Fruit fly (Drosophila melanogaster) whole organism, pupa: ENCODE measurements around the gene Nagk.

ENCODE experiments used
- CG10348 ChIP-seq: fragments of 200-800 bp; sonication (Bioruptor generic); IDR thresholded peaks from 2 replicates; pipeline ENCODE4 v1.3.6; 2022; ENCODE audit warnings: missing biosample characterization, missing genetic modification characterization
- CG12605 ChIP-seq: fragments of 200-800 bp; sonication (Bioruptor generic); IDR thresholded peaks from 2 replicates; pipeline ENCODE4 v1.3.6; 2022; ENCODE audit warnings: missing biosample characterization, missing genetic modification characterization
- CG13204 ChIP-seq: fragments of 200-800 bp; sonication (Bioruptor generic); optimal IDR thresholded peaks from 2 replicates; lab custom pipeline; 2018; ENCODE audit warnings: missing biosample characterization, mild to moderate bottlenecking, missing genetic modification characterization, moderate library complexity
- CG14655 ChIP-seq: fragments of 200-800 bp; sonication (Bioruptor generic); optimal IDR thresholded peaks from 3 replicates; lab custom pipeline; 2017; ENCODE audit warnings: mild to moderate bottlenecking, missing biosample characterization, missing genetic modification reagents, missing genetic modification characterization
- CG15710 ChIP-seq: fragments of 200-800 bp; sonication (Bioruptor generic); optimal IDR thresholded peaks from 2 replicates; lab custom pipeline; 2018; ENCODE audit warnings: missing biosample characterization, mild to moderate bottlenecking, missing genetic modification characterization, moderate library complexity
- CG17806 ChIP-seq: fragments of 200-800 bp; sonication (Bioruptor generic); optimal IDR thresholded peaks from 2 replicates; lab custom pipeline; 2018; ENCODE audit warnings: missing biosample characterization, mild to moderate bottlenecking, missing genetic modification characterization, moderate library complexity
- CG32121 ChIP-seq: fragments of 200-800 bp; sonication (Bioruptor generic); IDR thresholded peaks from 2 replicates; pipeline ENCODE4 v1.3.6; 2022; ENCODE audit warnings: missing biosample characterization, missing genetic modification characterization
- CG34367 ChIP-seq: fragments of 200-800 bp; sonication (Bioruptor generic); optimal IDR thresholded peaks from 2 replicates; lab custom pipeline; 2018; ENCODE audit warnings: missing biosample characterization, mild to moderate bottlenecking, missing genetic modification characterization
- CG4496 ChIP-seq: fragments of 200-800 bp; sonication (Bioruptor generic); IDR thresholded peaks from 3 replicates; pipeline ENCODE4 v1.3.6; 2022; ENCODE audit warnings: missing biosample characterization, missing genetic modification characterization
- CG8159 ChIP-seq: fragments of 200-800 bp; sonication (Bioruptor generic); optimal IDR thresholded peaks from 3 replicates; lab custom pipeline; 2018; ENCODE audit warnings: missing biosample characterization, mild to moderate bottlenecking, missing genetic modification characterization, moderate library complexity
- CG8301 ChIP-seq: fragments of 200-800 bp; sonication (Bioruptor generic); optimal IDR thresholded peaks from 2 replicates; lab custom pipeline; 2018; ENCODE audit warnings: missing biosample characterization, mild to moderate bottlenecking, missing genetic modification characterization
- CG9948 ChIP-seq: fragments of 200-800 bp; sonication (Bioruptor generic); optimal IDR thresholded peaks from 2 replicates; lab custom pipeline; 2018; ENCODE audit warnings: missing biosample characterization, mild to moderate bottlenecking, missing genetic modification characterization, moderate library complexity
- D1 ChIP-seq: fragments of 200-800 bp; sonication (Bioruptor generic); optimal IDR thresholded peaks from 2 replicates; lab custom pipeline; 2018; ENCODE audit warnings: missing biosample characterization, mild to moderate bottlenecking, missing genetic modification characterization, moderate library complexity
- EcR ChIP-seq: fragments of 200-800 bp; sonication (Bioruptor generic); optimal IDR thresholded peaks from 3 replicates; lab custom pipeline; 2019; ENCODE audit warnings: missing biosample characterization, missing genetic modification characterization, mild to moderate bottlenecking, moderate library complexity, missing genetic modification reagents
- Ets98B ChIP-seq: fragments of 200-800 bp; sonication (Bioruptor generic); IDR thresholded peaks from 2 replicates; pipeline ENCODE4 v1.3.6; 2022; ENCODE audit warnings: missing biosample characterization, missing genetic modification characterization
- Pif1A ChIP-seq: fragments of 200-800 bp; sonication (Bioruptor generic); optimal IDR thresholded peaks from 3 replicates; lab custom pipeline; 2016; ENCODE audit warnings: missing biosample characterization, missing genetic modification characterization
- Pif1B ChIP-seq: fragments of 200-800 bp; sonication (Bioruptor generic); optimal IDR thresholded peaks from 3 replicates; lab custom pipeline; 2016; ENCODE audit warnings: missing biosample characterization, missing genetic modification characterization
- Snoo ChIP-seq: fragments of 200-800 bp; sonication (Bioruptor generic); optimal IDR thresholded peaks from 3 replicates; lab custom pipeline; 2017; ENCODE audit warnings: missing biosample characterization, mild to moderate bottlenecking, missing genetic modification characterization, inconsistent platforms
- fd96Ca ChIP-seq: fragments of 200-800 bp; sonication (Bioruptor generic); IDR thresholded peaks from 3 replicates; pipeline ENCODE4 v1.3.6; 2022; ENCODE audit warnings: missing biosample characterization, missing genetic modification characterization
- gl ChIP-seq: fragments of 200-800 bp; sonication (Bioruptor generic); optimal IDR thresholded peaks from 2 replicates; lab custom pipeline; 2018; ENCODE audit warnings: missing biosample characterization, mild to moderate bottlenecking, missing genetic modification characterization
- rn ChIP-seq: fragments of 200-800 bp; sonication (Bioruptor generic); IDR thresholded peaks from 2 replicates; pipeline ENCODE4 v1.3.6; 2022; ENCODE audit warnings: missing biosample characterization, missing genetic modification characterization

Nagk gene

DNA sequence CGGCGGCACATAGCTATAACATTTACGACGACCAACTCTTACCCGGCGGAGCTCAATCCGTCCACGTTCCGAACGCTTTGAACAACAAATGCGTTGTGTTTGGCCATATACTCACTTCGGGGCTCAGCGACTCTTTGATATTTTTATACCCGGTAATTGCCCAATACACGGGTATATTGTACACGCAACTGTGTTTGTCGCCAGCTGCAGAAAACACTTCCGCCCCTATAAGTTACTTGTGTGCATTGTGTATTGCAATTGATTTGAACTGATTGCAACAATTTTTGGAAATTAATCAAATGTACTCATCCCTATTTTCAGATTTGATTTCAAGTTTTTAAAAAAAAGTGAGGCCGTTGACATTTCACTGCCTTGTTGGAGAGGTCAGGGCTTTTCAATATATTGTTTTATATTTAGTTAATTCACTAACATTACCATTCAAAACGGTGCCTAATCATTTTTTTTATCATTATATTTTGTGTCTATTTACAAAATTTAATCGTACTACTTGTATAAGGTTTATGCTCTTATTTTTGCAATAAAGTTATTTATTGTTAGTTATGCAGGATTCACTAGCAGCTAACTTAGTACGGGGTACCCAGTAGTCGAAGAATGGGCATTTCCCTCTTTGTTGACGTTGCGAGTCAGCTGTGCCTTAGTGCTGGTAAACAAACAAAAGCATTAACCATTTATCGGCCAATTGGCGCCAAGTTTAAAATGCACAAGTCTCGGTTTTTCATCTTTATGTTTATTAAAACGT, at the start of gene Nagk:
Gene Nagk (minus strand): TSS at position 331 of the 760 bp plus-strand sequence.
- TF ChIP-seq Pif1A (GFP tag; lab: Kevin White, UChicago), result no peak
- TF ChIP-seq EcR (GFP tag; lab: Kevin White, UChicago), result peak; percentile 44
- 0 out of 2 replicates have a peak, but pooled peaks have one; percentile 6 for TF ChIP-seq CG12605 (GFP tag; lab: Robert Waterston, UW)
- TF ChIP-seq CG13204, result no peak
- no peak for TF ChIP-seq CG8159
- peak; percentile 17 for TF ChIP-seq CG9948 (tag; lab: Kevin White, UChicago)
- TF ChIP-seq gl (tag; lab: Kevin White, UChicago), result no peak
- TF ChIP-seq CG32121 (GFP tag; lab: Robert Waterston, UW), result no peak
- no peak for TF ChIP-seq CG10348 (GFP tag; lab: Robert Waterston, UW)
- peak; percentile 43 for TF ChIP-seq CG8301
- TF ChIP-seq CG17806, result peak; percentile 21
- no peak for TF ChIP-seq D1
- no peak for TF ChIP-seq Pif1B
- TF ChIP-seq Snoo (tag; lab: Kevin White, UChicago), result peak; percentile 64
- TF ChIP-seq CG34367 (tag; lab: Kevin White, UChicago), result peak; percentile 35
- no peak for TF ChIP-seq rn (GFP tag; lab: Robert Waterston, UW)
- TF ChIP-seq CG14655 (GFP tag; lab: Kevin White, UChicago), result no peak
- peak; percentile 34; the same call in 1 of the 3 replicates for TF ChIP-seq CG4496 (GFP tag; lab: Robert Waterston, UW)
- no peak for TF ChIP-seq fd96Ca
- peak; percentile 16 for TF ChIP-seq Ets98B
- TF ChIP-seq CG15710 (tag; lab: Kevin White, UChicago), result peak; percentile 15

DNA sequence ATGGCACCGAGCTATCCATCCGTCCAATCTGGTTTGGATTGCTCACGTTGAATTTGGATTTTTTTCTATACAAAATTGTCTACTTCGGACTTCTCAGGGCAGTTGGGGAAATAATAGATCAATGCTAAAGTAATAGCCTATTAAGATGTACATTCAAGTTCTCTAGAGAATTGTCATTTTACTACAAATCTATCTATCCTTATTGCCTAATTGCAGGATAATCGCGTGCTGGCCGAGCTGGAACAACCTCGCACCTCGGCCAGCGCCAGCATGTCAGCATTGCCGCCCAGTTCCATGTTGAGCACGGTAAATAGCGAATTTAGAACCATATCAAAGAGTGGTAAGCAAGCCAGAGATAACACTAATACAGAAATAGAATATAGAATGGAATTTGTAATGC, 39.8 kb upstream of the Nagk start, which contains the start of gene h-cup:
Gene h-cup (minus strand): TSS at position 101 of the 400 bp plus-strand sequence.
- TF ChIP-seq rn (GFP tag; lab: Robert Waterston, UW), result no peak
- no peak for TF ChIP-seq EcR (GFP tag; lab: Kevin White, UChicago)
- no peak for TF ChIP-seq CG9948 (tag; lab: Kevin White, UChicago)
- no peak for TF ChIP-seq Ets98B
- TF ChIP-seq CG14655 (GFP tag; lab: Kevin White, UChicago), result no peak
- no peak for TF ChIP-seq Pif1B

DNA sequence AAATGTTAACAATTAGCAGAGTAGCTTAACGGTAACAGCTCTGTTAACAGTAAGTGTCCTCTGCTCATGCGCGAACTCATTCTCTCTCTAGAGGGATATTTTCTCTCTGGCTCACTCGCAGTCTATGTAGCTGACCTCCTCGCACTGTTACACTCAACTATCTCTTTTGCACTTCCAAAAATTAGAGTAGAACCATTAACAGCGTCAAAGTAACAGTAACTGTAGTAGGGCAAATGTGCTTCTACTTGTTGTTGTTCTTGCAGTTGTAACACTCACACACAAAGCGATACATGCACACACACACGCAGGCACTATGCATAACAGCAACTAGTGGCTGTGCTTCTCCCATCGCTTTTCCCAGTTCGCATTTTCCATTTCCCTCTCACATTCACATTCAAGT, 36.0 kb upstream of the Nagk start:
- no peak for TF ChIP-seq fd96Ca
- TF ChIP-seq D1, result no peak
- TF ChIP-seq Pif1B, result no peak
- no peak for TF ChIP-seq CG17806
- peak; percentile 74 for TF ChIP-seq CG12605 (GFP tag; lab: Robert Waterston, UW)

DNA sequence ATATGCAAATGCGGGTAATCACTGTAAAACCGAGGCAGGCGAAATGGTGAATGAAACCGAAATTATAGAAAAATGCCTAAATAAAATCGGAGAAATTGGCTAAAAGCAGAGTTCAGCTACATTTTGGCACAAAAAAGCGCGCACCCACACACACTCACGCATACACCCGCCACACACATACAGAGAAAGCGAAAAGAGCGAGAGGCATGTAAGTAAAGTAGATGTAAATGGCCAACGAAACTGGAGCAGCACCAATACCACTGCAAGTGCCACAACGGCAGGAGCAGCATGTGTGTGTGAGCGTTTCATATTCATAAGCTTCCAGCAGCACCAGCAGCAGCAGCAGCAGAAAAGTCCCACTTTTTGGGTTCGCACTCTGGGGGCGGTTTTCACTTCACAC, 32.4 kb upstream of the Nagk start:
- no peak for TF ChIP-seq gl (tag; lab: Kevin White, UChicago)
- no peak for TF ChIP-seq fd96Ca
- TF ChIP-seq CG4496 (GFP tag; lab: Robert Waterston, UW), result no peak
- no peak for TF ChIP-seq CG14655 (GFP tag; lab: Kevin White, UChicago)
- no peak for TF ChIP-seq Pif1B
- no peak for TF ChIP-seq CG34367 (tag; lab: Kevin White, UChicago)
- TF ChIP-seq EcR (GFP tag; lab: Kevin White, UChicago), result no peak
- TF ChIP-seq Snoo (tag; lab: Kevin White, UChicago), result no peak
- no peak for TF ChIP-seq CG13204
- no peak for TF ChIP-seq CG12605 (GFP tag; lab: Robert Waterston, UW)
- TF ChIP-seq CG8301, result no peak
- TF ChIP-seq CG9948 (tag; lab: Kevin White, UChicago), result no peak
- no peak for TF ChIP-seq Pif1A (GFP tag; lab: Kevin White, UChicago)
- no peak for TF ChIP-seq Ets98B
- no peak for TF ChIP-seq CG8159
- TF ChIP-seq rn (GFP tag; lab: Robert Waterston, UW), result no peak
- TF ChIP-seq CG10348 (GFP tag; lab: Robert Waterston, UW), result no peak
- no peak for TF ChIP-seq CG17806

DNA sequence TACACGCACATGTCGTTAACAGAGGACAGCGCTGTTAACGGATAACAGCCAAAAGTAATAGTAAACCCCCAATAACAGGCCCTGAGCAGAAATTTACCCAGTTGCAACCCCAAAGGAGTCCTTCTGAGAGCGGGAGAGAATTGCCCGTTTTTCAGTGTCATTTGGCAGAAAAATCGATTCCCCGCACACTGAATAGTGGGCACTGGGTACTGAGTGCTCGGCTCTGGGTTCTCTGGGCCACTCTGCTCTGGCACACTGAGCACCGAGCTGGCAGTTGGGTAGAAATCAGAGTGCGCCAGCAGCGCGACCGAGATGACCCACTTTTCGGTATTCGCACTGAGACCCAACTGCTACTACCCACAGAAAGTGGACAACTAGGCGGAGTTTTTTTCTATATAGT, 31.3 kb upstream of the Nagk start, which contains the start of gene Rbp:
Gene Rbp (plus strand): TSS at position 239 of the 400 bp plus-strand sequence.
- no peak for TF ChIP-seq CG15710 (tag; lab: Kevin White, UChicago)
- TF ChIP-seq CG34367 (tag; lab: Kevin White, UChicago), result no peak

DNA sequence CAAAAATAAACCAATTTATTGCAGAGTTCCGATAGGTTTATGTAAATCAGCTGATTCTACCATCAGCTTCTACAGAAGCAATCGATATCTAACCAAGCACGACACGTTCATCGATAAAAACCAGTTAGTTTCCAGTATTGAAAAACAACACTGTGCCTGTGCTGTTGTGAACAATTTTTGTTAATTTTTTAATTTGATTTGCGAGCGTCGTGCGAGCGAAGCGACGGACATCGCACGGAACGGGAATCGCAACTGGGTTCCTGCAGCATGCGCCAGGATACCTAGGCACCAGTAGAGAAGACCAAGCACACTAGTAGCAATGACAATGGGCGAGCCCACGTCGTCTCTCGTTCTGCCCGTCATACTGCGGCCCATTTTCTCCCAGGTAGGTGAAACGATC, 28.8 kb upstream of the Nagk start, which contains the start of the genes Ccm3 and CG6136:
Gene Ccm3 (plus strand): TSS at position 125 of the 400 bp plus-strand sequence.
Gene CG6136 (minus strand): TSS at position 380 of the 400 bp plus-strand sequence.
- TF ChIP-seq CG8301 (no peak), CG34367 (tag; lab: Kevin White, UChicago) (no peak), CG14655 (GFP tag; lab: Kevin White, UChicago) (no peak), CG15710 (tag; lab: Kevin White, UChicago) (peak; percentile 13), EcR (GFP tag; lab: Kevin White, UChicago) (no peak), fd96Ca (no peak), CG8159 (no peak), Pif1B (no peak), Pif1A (GFP tag; lab: Kevin White, UChicago) (no peak), CG9948 (tag; lab: Kevin White, UChicago) (no peak), CG32121 (GFP tag; lab: Robert Waterston, UW) (0 out of 2 replicates have a peak, but pooled peaks have one; percentile 25), Ets98B (0 out of 2 replicates have a peak, but pooled peaks have one; percentile 10), CG13204 (no peak), gl (tag; lab: Kevin White, UChicago) (no peak), CG10348 (GFP tag; lab: Robert Waterston, UW) (no peak), D1 (no peak), CG12605 (GFP tag; lab: Robert Waterston, UW) (no peak), CG4496 (GFP tag; lab: Robert Waterston, UW) (peak; percentile 45; the same call in 1 of the 3 replicates), rn (GFP tag; lab: Robert Waterston, UW) (no peak), CG17806 (no peak), Snoo (tag; lab: Kevin White, UChicago) (peak; percentile 10)
